Worm (Caenorhabditis elegans) whole organism, L1 larva: ENCODE results near the gene mua-3.
A peak's percentile ranks its signal among the peaks of the same experiment; 100 is the strongest.

Experiments used
- C04F5.9 ChIP-seq: sonication (generic microtip); optimal IDR thresholded peaks from 2 replicates; lab custom pipeline; 2016; ENCODE audit warnings: missing genetic modification characterization, missing compliant biosample characterization
- C16A3.4 ChIP-seq: fragments of 150-350 bp; optimal IDR thresholded peaks from 2 replicates; lab custom pipeline; 2014; ENCODE audit warnings: missing biosample characterization, missing genetic modification characterization
- F16B12.6 ChIP-seq: fragments of 150-350 bp; optimal IDR thresholded peaks from 2 replicates; lab custom pipeline; 2014; ENCODE audit warnings: missing biosample characterization, missing genetic modification characterization
- aha-1 ChIP-seq: fragments of 150-350 bp; optimal IDR thresholded peaks from 2 replicates; lab custom pipeline; 2014; ENCODE audit warnings: missing biosample characterization, missing genetic modification characterization
- alr-1 ChIP-seq: fragments of 200-800 bp; sonication (Bioruptor generic); optimal IDR thresholded peaks from 2 replicates; lab custom pipeline; 2018; ENCODE audit warnings: borderline replicate concordance, mild to moderate bottlenecking, missing genetic modification characterization, missing compliant biosample characterization
- blmp-1 ChIP-seq: fragments of 150-350 bp; optimal IDR thresholded peaks from 2 replicates; lab custom pipeline; 2014; ENCODE audit warnings: missing biosample characterization, missing genetic modification characterization
- ceh-63 ChIP-seq: fragments of 200-800 bp; sonication (Bioruptor generic); optimal IDR thresholded peaks from 2 replicates; lab custom pipeline; 2018; ENCODE audit warnings: mild to moderate bottlenecking, missing genetic modification characterization, missing compliant biosample characterization
- ceh-8 ChIP-seq: fragments of 200-800 bp; sonication (Bioruptor generic); optimal IDR thresholded peaks from 2 replicates; lab custom pipeline; 2018; ENCODE audit warnings: mild to moderate bottlenecking, missing genetic modification characterization, moderate library complexity, missing compliant biosample characterization
- ceh-90 ChIP-seq: sonication (generic microtip); optimal IDR thresholded peaks from 2 replicates; lab custom pipeline; 2016; ENCODE audit warnings: missing genetic modification characterization, missing compliant biosample characterization
- dsc-1 ChIP-seq: sonication (generic microtip); optimal IDR thresholded peaks from 2 replicates; lab custom pipeline; 2016; ENCODE audit warnings: mild to moderate bottlenecking, missing genetic modification characterization, missing compliant biosample characterization
- efl-1 ChIP-seq, 4 experiments: fragments of 150-350 bp; optimal IDR thresholded peaks in 3 of 4; peaks in 1 of 4; 1 replicate in 1 of 4; 2 replicates in 3 of 4; lab custom pipeline; 2014; ENCODE audit warnings: missing biosample characterization in 2 of 4, missing genetic modification characterization in 2 of 4, missing genetic modification reagents in 2 of 4
- egl-27 ChIP-seq, 2 experiments: fragments of 150-350 bp in 1 of 2; sonication (generic microtip); optimal IDR thresholded peaks; 3 replicates each; lab custom pipeline; 2017 to 2018; ENCODE audit warnings: missing biosample characterization in 2 of 2, missing genetic modification characterization in 2 of 2, missing genetic modification reagents in 2 of 2
- elt-2 ChIP-seq: sonication (generic microtip); optimal IDR thresholded peaks from 2 replicates; lab custom pipeline; 2016; ENCODE audit warnings: missing genetic modification characterization, mild to moderate bottlenecking, inconsistent platforms, missing compliant biosample characterization, missing genetic modification reagents
- fkh-10 ChIP-seq: sonication (generic microtip); optimal IDR thresholded peaks from 2 replicates; lab custom pipeline; 2017; ENCODE audit warnings: missing biosample characterization, missing genetic modification reagents, missing genetic modification characterization
- fkh-4 ChIP-seq: sonication (generic microtip); optimal IDR thresholded peaks from 2 replicates; lab custom pipeline; 2016; ENCODE audit warnings: missing compliant biosample characterization, missing genetic modification characterization, borderline replicate concordance
- fkh-8 ChIP-seq: sonication (generic microtip); optimal IDR thresholded peaks from 2 replicates; lab custom pipeline; 2016; ENCODE audit warnings: mild to moderate bottlenecking, missing genetic modification characterization, missing compliant biosample characterization
- isw-1 ChIP-seq: fragments of 200-800 bp; sonication (Bioruptor generic); IDR thresholded peaks from 2 replicates; pipeline ENCODE4 v1.3.6; 2022; ENCODE audit warnings: missing genetic modification characterization, missing compliant biosample characterization
- lin-13 ChIP-seq: fragments of 150-350 bp; optimal IDR thresholded peaks from 2 replicates; lab custom pipeline; 2014; ENCODE audit warnings: missing biosample characterization, missing genetic modification reagents, missing genetic modification characterization
- lin-14 ChIP-seq: fragments of 200-800 bp; sonication (Bioruptor generic); optimal IDR thresholded peaks from 2 replicates; lab custom pipeline; 2018; ENCODE audit warnings: mild to moderate bottlenecking, missing genetic modification characterization, moderate library complexity, missing compliant biosample characterization
- lin-35 ChIP-seq, 2 experiments: fragments of 150-350 bp; optimal IDR thresholded peaks; 2 replicates each; lab custom pipeline; 2014; ENCODE audit warnings: missing biosample characterization in 2 of 2, missing genetic modification characterization in 2 of 2, missing genetic modification reagents in 2 of 2
- lin-39 ChIP-seq: fragments of 150-350 bp; optimal IDR thresholded peaks from 2 replicates; lab custom pipeline; 2014; ENCODE audit warnings: missing biosample characterization, missing genetic modification reagents, missing genetic modification characterization
- lsy-2 ChIP-seq, 2 experiments: fragments of 150-350 bp; optimal IDR thresholded peaks; 2 replicates each; lab custom pipeline; 2014; ENCODE audit warnings: missing biosample characterization in 2 of 2, missing genetic modification characterization in 2 of 2
- mab-9 ChIP-seq: fragments of 200-800 bp; sonication (Bioruptor generic); IDR thresholded peaks from 2 replicates; pipeline ENCODE4 v1.3.6; 2022; ENCODE audit warnings: missing genetic modification reagents, missing genetic modification characterization, missing compliant biosample characterization
- mef-2 ChIP-seq: fragments of 150-350 bp; optimal IDR thresholded peaks from 2 replicates; lab custom pipeline; 2014; ENCODE audit warnings: missing biosample characterization, missing genetic modification characterization
- mep-1 ChIP-seq: fragments of 150-350 bp; optimal IDR thresholded peaks from 2 replicates; lab custom pipeline; 2014; ENCODE audit warnings: missing biosample characterization, missing genetic modification characterization
- nhr-11 ChIP-seq: fragments of 150-350 bp; optimal IDR thresholded peaks from 2 replicates; lab custom pipeline; 2014; ENCODE audit warnings: missing biosample characterization, missing genetic modification characterization
- nhr-12 ChIP-seq: sonication (generic microtip); optimal IDR thresholded peaks from 2 replicates; lab custom pipeline; 2017; ENCODE audit warnings: missing biosample characterization, missing genetic modification characterization
- nhr-19 ChIP-seq: fragments of 200-800 bp; sonication (Bioruptor generic); conservative IDR thresholded peaks from 2 replicates; pipeline ENCODE4 v1.3.6; 2022; ENCODE audit warnings: missing genetic modification characterization, missing compliant biosample characterization
- nhr-20 ChIP-seq: sonication (generic microtip); optimal IDR thresholded peaks from 2 replicates; lab custom pipeline; 2016; ENCODE audit warnings: mild to moderate bottlenecking, missing genetic modification characterization, missing compliant biosample characterization
- nhr-237 ChIP-seq: fragments of 150-350 bp; optimal IDR thresholded peaks from 2 replicates; lab custom pipeline; 2014; ENCODE audit warnings: missing biosample characterization, missing genetic modification characterization
- nhr-28 ChIP-seq: fragments of 150-350 bp; optimal IDR thresholded peaks from 2 replicates; lab custom pipeline; 2014; ENCODE audit warnings: missing biosample characterization, missing genetic modification characterization
- nhr-47 ChIP-seq: sonication (generic microtip); optimal IDR thresholded peaks from 2 replicates; lab custom pipeline; 2016; ENCODE audit warnings: mild to moderate bottlenecking, missing genetic modification characterization, moderate library complexity, missing compliant biosample characterization
- nhr-71 ChIP-seq: sonication (generic microtip); optimal IDR thresholded peaks from 2 replicates; lab custom pipeline; 2016; ENCODE audit warnings: mild to moderate bottlenecking, missing genetic modification characterization, moderate library complexity, missing compliant biosample characterization
- nhr-76 ChIP-seq: sonication (generic microtip); optimal IDR thresholded peaks from 2 replicates; lab custom pipeline; 2017; ENCODE audit warnings: missing biosample characterization, missing genetic modification characterization
- nhr-77 ChIP-seq: fragments of 150-350 bp; optimal IDR thresholded peaks from 2 replicates; lab custom pipeline; 2014; ENCODE audit warnings: missing biosample characterization, missing genetic modification characterization
- nhr-85 ChIP-seq: sonication (generic microtip); peaks from one replicate; lab custom pipeline; 2016; ENCODE audit warnings: missing genetic modification characterization, inconsistent platforms, missing compliant biosample characterization
- pax-3 ChIP-seq: fragments of 200-800 bp; sonication (Bioruptor generic); optimal IDR thresholded peaks from 2 replicates; lab custom pipeline; 2018; ENCODE audit warnings: mild to moderate bottlenecking, missing genetic modification characterization, moderate library complexity, missing compliant biosample characterization
- rnt-1 ChIP-seq: sonication (generic microtip); optimal IDR thresholded peaks from 2 replicates; lab custom pipeline; 2016; ENCODE audit warnings: mild to moderate bottlenecking, missing genetic modification characterization, moderate library complexity, missing compliant biosample characterization
- skn-1 ChIP-seq: fragments of 150-350 bp; optimal IDR thresholded peaks from 2 replicates; lab custom pipeline; 2014; ENCODE audit warnings: missing biosample characterization, missing genetic modification characterization
- snu-23 ChIP-seq: sonication (generic microtip); optimal IDR thresholded peaks from 2 replicates; lab custom pipeline; 2016; ENCODE audit warnings: missing genetic modification characterization, missing compliant biosample characterization
- swsn-7 ChIP-seq: sonication (generic microtip); optimal IDR thresholded peaks from 2 replicates; lab custom pipeline; 2016; ENCODE audit warnings: missing genetic modification characterization, missing compliant biosample characterization
- tbx-2 ChIP-seq: sonication (generic microtip); optimal IDR thresholded peaks from 2 replicates; lab custom pipeline; 2016; ENCODE audit warnings: missing genetic modification characterization, missing compliant biosample characterization
- tlp-1 ChIP-seq: fragments of 150-350 bp; optimal IDR thresholded peaks from 2 replicates; lab custom pipeline; 2014; ENCODE audit warnings: missing biosample characterization, missing genetic modification characterization
- unc-130 ChIP-seq: fragments of 150-350 bp; optimal IDR thresholded peaks from 2 replicates; lab custom pipeline; 2017; ENCODE audit warnings: missing biosample characterization, missing genetic modification characterization, inconsistent platforms
- unc-30 ChIP-seq: sonication (generic microtip); optimal IDR thresholded peaks from 2 replicates; lab custom pipeline; 2017; ENCODE audit warnings: missing biosample characterization, missing genetic modification characterization
- vab-15 ChIP-seq: sonication (generic microtip); optimal IDR thresholded peaks from 2 replicates; lab custom pipeline; 2017; ENCODE audit warnings: missing genotype, mild to moderate bottlenecking, missing genetic modification characterization, missing compliant biosample characterization
- xbp-1 ChIP-seq: sonication (generic microtip); optimal IDR thresholded peaks from 2 replicates; lab custom pipeline; 2016; ENCODE audit warnings: missing genetic modification characterization, missing compliant biosample characterization
- ztf-11 ChIP-seq, 2 experiments: sonication (generic microtip); optimal IDR thresholded peaks; 2 replicates each; lab custom pipeline; 2016 to 2017; ENCODE audit warnings: missing genetic modification characterization in 2 of 2, missing biosample characterization in 1 of 2, missing compliant biosample characterization in 1 of 2
- ztf-4 ChIP-seq: fragments of 150-350 bp; optimal IDR thresholded peaks from 2 replicates; lab custom pipeline; 2014; ENCODE audit warnings: missing biosample characterization, missing genetic modification characterization

Gene mua-3

ce11 chrIII:10126375-10126774 is 34.1 kb upstream of the mua-3 start:
- peak; percentile 33 for TF ChIP-seq snu-23
- TF ChIP-seq aha-1 (tag; lab: Kevin White, UChicago), result no peak
- TF ChIP-seq nhr-19 (GFP tag; lab: Robert Waterston, UW), result 0 out of 2 replicates have a peak, but pooled peaks have one; percentile 6
- no peak for TF ChIP-seq vab-15 (tag; lab: Kevin White, UChicago)
- no peak for TF ChIP-seq nhr-20 (tag; lab: Kevin White, UChicago)
- TF ChIP-seq nhr-71 (tag; lab: Kevin White, UChicago), result peak; percentile 42
- TF ChIP-seq lsy-2 (tag; optimal IDR thresholded peaks at IDR 0.05; lab: Kevin White, UChicago), result peak; percentile 15 to 46
- peak; percentile 75 for TF ChIP-seq lin-14 (GFP tag; lab: Kevin White, UChicago)
- no peak for TF ChIP-seq egl-27 (tag; optimal IDR thresholded peaks at IDR 0.05; lab: Kevin White, UChicago)
- peak; percentile 33 for TF ChIP-seq rnt-1 (tag; lab: Kevin White, UChicago)

ce11 chrIII:10132495-10133450 is 27.7 kb upstream of the mua-3 start:
- no peak for TF ChIP-seq ceh-63 (GFP tag; lab: Kevin White, UChicago)
- TF ChIP-seq nhr-77 (tag; lab: Kevin White, UChicago), result no peak
- TF ChIP-seq nhr-237 (tag; lab: Kevin White, UChicago), result no peak
- TF ChIP-seq ceh-90 (tag; lab: Kevin White, UChicago), result no peak
- TF ChIP-seq lin-13 (GFP tag; lab: Kevin White, UChicago), result no peak
- no peak for TF ChIP-seq ztf-11 (tag; optimal IDR thresholded peaks at IDR 0.05; lab: Kevin White, UChicago)
- no peak for TF ChIP-seq tbx-2
- TF ChIP-seq nhr-28 (tag; lab: Kevin White, UChicago), result no peak
- no peak for TF ChIP-seq C04F5.9
- peak; percentile 34 to 35 for TF ChIP-seq efl-1 (optimal IDR thresholded peaks at IDR 0.05; lab: Kevin White, UChicago)
- peak in 1 of 2 experiments; percentile 91 for TF ChIP-seq efl-1 (GFP tag; optimal IDR thresholded peaks at IDR 0.05 in 1 of 2; lab: Kevin White, UChicago)
- no peak for TF ChIP-seq nhr-20 (tag; lab: Kevin White, UChicago)
- TF ChIP-seq dsc-1 (tag; lab: Kevin White, UChicago), result no peak
- TF ChIP-seq snu-23, result no peak
- peak; percentile 20 for TF ChIP-seq pax-3 (tag; lab: Kevin White, UChicago)
- TF ChIP-seq ceh-8, result no peak
- no peak for TF ChIP-seq fkh-4 (tag; lab: Kevin White, UChicago)
- no peak for TF ChIP-seq ztf-4
- no peak for TF ChIP-seq C16A3.4 (tag; lab: Kevin White, UChicago)
- no peak for TF ChIP-seq xbp-1 (tag; lab: Kevin White, UChicago)
- TF ChIP-seq nhr-85, result peak; percentile 70
- peak in 1 of 2 experiments; percentile 60 for TF ChIP-seq lin-35 (GFP tag; optimal IDR thresholded peaks at IDR 0.05; lab: Kevin White, UChicago)
- TF ChIP-seq swsn-7 (tag; lab: Kevin White, UChicago), result no peak
- no peak for TF ChIP-seq F16B12.6
- TF ChIP-seq fkh-10, result no peak
- peak; percentile 65 for TF ChIP-seq lin-14 (GFP tag; lab: Kevin White, UChicago)
- TF ChIP-seq nhr-76 (tag; lab: Kevin White, UChicago), result no peak
- peak; percentile 90 for TF ChIP-seq blmp-1 (tag; lab: Kevin White, UChicago)
- no peak for TF ChIP-seq fkh-8 (tag; lab: Kevin White, UChicago)
- TF ChIP-seq elt-2 (tag; lab: Kevin White, UChicago), result peak; percentile 57
- no peak for TF ChIP-seq unc-30
- no peak for TF ChIP-seq skn-1 (tag; lab: Kevin White, UChicago)
- TF ChIP-seq mef-2 (tag; lab: Kevin White, UChicago), result no peak
- peak; percentile 20 for TF ChIP-seq mep-1 (tag; lab: Kevin White, UChicago)
- TF ChIP-seq nhr-11 (tag; lab: Kevin White, UChicago), result no peak
- TF ChIP-seq nhr-19 (GFP tag; lab: Robert Waterston, UW), result peak; percentile 45
- TF ChIP-seq nhr-12 (tag; lab: Kevin White, UChicago), result no peak
- TF ChIP-seq alr-1, result no peak
- TF ChIP-seq nhr-47 (tag; lab: Kevin White, UChicago), result no peak
- TF ChIP-seq tlp-1, result no peak
- no peak for TF ChIP-seq isw-1 (GFP tag; lab: Robert Waterston, UW)
- TF ChIP-seq unc-130 (tag; lab: Kevin White, UChicago), result no peak
- TF ChIP-seq lin-39 (tag; lab: Kevin White, UChicago), result no peak
- TF ChIP-seq mab-9 (GFP tag; lab: Robert Waterston, UW), result no peak
